Worm (Caenorhabditis elegans): ENCODE results near the gene W02B12.11.

W02B12.11 gene

ce11 chrII:11497365-11497764, 23.7 kb downstream of the W02B12.11 start, which contains the start of gene B0334.5:
B0334.5 (plus strand) TSS chrII:11497665.
- TF ChIP-seq ceh-18 (tag; optimal IDR thresholded peaks at IDR 0.05) (no peak), ceh-14 (tag; optimal IDR thresholded peaks at IDR 0.05) (no peak), nhr-232 (tag; optimal IDR thresholded peaks at IDR 0.05) (no peak), gmeb-2 (tag; optimal IDR thresholded peaks at IDR 0.05) (no peak), pha-4 (tag; optimal IDR thresholded peaks at IDR 0.05) (no peak), hlh-6 (tag; optimal IDR thresholded peaks at IDR 0.05) (no peak), zip-5 (tag; optimal IDR thresholded peaks at IDR 0.05) (no peak), ahr-1 (tag; optimal IDR thresholded peaks at IDR 0.05) (no peak), madf-2 (tag; optimal IDR thresholded peaks at IDR 0.05) (no peak), unc-86 (tag; optimal IDR thresholded peaks at IDR 0.05) (no peak), tbx-7 (tag; optimal IDR thresholded peaks at IDR 0.05) (no peak), nfya-1 (tag; optimal IDR thresholded peaks at IDR 0.05) (no peak)

ce11 chrII:11500198-11500597, 26.5 kb downstream of the W02B12.11 start, which contains the start of gene B0334.20:
B0334.20 (minus strand) TSS chrII:11500459.
- TF ChIP-seq gmeb-2 (tag; optimal IDR thresholded peaks at IDR 0.05) (no peak), sox-2 (GFP tag; IDR thresholded peaks at IDR 0.05) (no peak), ceh-18 (tag; optimal IDR thresholded peaks at IDR 0.05) (no peak)

- TF ChIP-seq fax-1 (tag; optimal IDR thresholded peaks at IDR 0.05) = no peak
- no peak for TF ChIP-seq ceh-22 (tag; optimal IDR thresholded peaks at IDR 0.05)
- no peak for TF ChIP-seq fkh-10 (GFP tag; optimal IDR thresholded peaks at IDR 0.05)
- TF ChIP-seq sox-4 (tag; optimal IDR thresholded peaks at IDR 0.05) = no peak
- no peak for TF ChIP-seq fkh-6 (tag; optimal IDR thresholded peaks at IDR 0.05)
- no peak for TF ChIP-seq hlh-8 (tag; optimal IDR thresholded peaks at IDR 0.05)
- TF ChIP-seq elt-4 (tag; optimal IDR thresholded peaks at IDR 0.05) = no peak
- TF ChIP-seq ceh-14 (tag; optimal IDR thresholded peaks at IDR 0.05) = no peak
- TF ChIP-seq tbx-7 (tag; optimal IDR thresholded peaks at IDR 0.05) = no peak
- TF ChIP-seq ama-1 (optimal IDR thresholded peaks at IDR 0.05) = no peak
- TF ChIP-seq C08G9.2 (tag; optimal IDR thresholded peaks at IDR 0.05) = no peak
- no peak for TF ChIP-seq npax-4 (tag; optimal IDR thresholded peaks at IDR 0.05)
- TF ChIP-seq pha-2 (tag; optimal IDR thresholded peaks at IDR 0.05) = no peak
- TF ChIP-seq zip-5 (tag; optimal IDR thresholded peaks at IDR 0.05) = no peak
- TF ChIP-seq F13H6.1 (tag; optimal IDR thresholded peaks at IDR 0.05) = no peak
- TF ChIP-seq unc-42 (tag; optimal IDR thresholded peaks at IDR 0.05) = no peak
- no peak for TF ChIP-seq rnt-1 (tag; optimal IDR thresholded peaks at IDR 0.05)
- no peak for TF ChIP-seq K09A11.1 (tag; optimal IDR thresholded peaks at IDR 0.05; ENCODE audit: insufficient read depth)
- no peak for TF ChIP-seq madf-2 (tag; optimal IDR thresholded peaks at IDR 0.05)
- no peak for TF ChIP-seq ceh-31 (tag; optimal IDR thresholded peaks at IDR 0.05)
These were observed 28.3 kb downstream of the W02B12.11 start for ce11 chrII:11501956-11502355.

- peak; percentile 2 for TF ChIP-seq dve-1 (tag; optimal IDR thresholded peaks at IDR 0.05)
- TF ChIP-seq F13H6.1 (tag; optimal IDR thresholded peaks at IDR 0.05) = no peak
- TF ChIP-seq ref-2 (tag; optimal IDR thresholded peaks at IDR 0.05) = no peak
- TF ChIP-seq ceh-2 (tag; optimal IDR thresholded peaks at IDR 0.05) = no peak
These were observed 30.1 kb downstream of the W02B12.11 start for ce11 chrII:11503761-11504160.

ce11 chrII:11510373-11510772, 36.7 kb downstream of the W02B12.11 start, which contains the start of gene npr-41:
npr-41 (plus strand) TSS chrII:11510673.
- TF ChIP-seq ceh-2 (tag; optimal IDR thresholded peaks at IDR 0.05) (no peak), gmeb-2 (tag; optimal IDR thresholded peaks at IDR 0.05) (no peak), ceh-24 (tag; optimal IDR thresholded peaks at IDR 0.05) (no peak), lim-6 (tag; optimal IDR thresholded peaks at IDR 0.05) (no peak), elt-2 (tag; optimal IDR thresholded peaks at IDR 0.05) (no peak), ama-1 (optimal IDR thresholded peaks at IDR 0.05) (no peak), ztf-16 (tag; optimal IDR thresholded peaks at IDR 0.05) (no peak), ceh-31 (tag; optimal IDR thresholded peaks at IDR 0.05) (no peak), pqm-1 (tag; optimal IDR thresholded peaks at IDR 0.05) (no peak), che-1 (tag; optimal IDR thresholded peaks at IDR 0.05) (no peak), rnt-1 (tag; optimal IDR thresholded peaks at IDR 0.05) (no peak), nhr-232 (tag; optimal IDR thresholded peaks at IDR 0.05) (no peak), madf-2 (tag; optimal IDR thresholded peaks at IDR 0.05) (no peak)
